Worm (Caenorhabditis elegans) whole organism, L2 larva: Measurements from ENCODE around the gene cyp-33C8.

ENCODE experiments used
- C34F6.9 ChIP-seq: fragments of 150-350 bp; optimal IDR thresholded peaks from 2 replicates; lab custom pipeline; 2014; ENCODE audit warnings: missing biosample characterization, missing genetic modification characterization
- F13H6.1 ChIP-seq: sonication (generic microtip); optimal IDR thresholded peaks from 2 replicates; lab custom pipeline; 2016; ENCODE audit warnings: missing genetic modification characterization, missing compliant biosample characterization
- R02D3.7 ChIP-seq: fragments of 150-350 bp; optimal IDR thresholded peaks from 2 replicates; lab custom pipeline; 2014; ENCODE audit warnings: missing biosample characterization, missing genetic modification characterization
- alr-1 ChIP-seq: fragments of 150-350 bp; optimal IDR thresholded peaks from 2 replicates; lab custom pipeline; 2014; ENCODE audit warnings: missing biosample characterization, missing genetic modification characterization
- aly-2 ChIP-seq: fragments of 150-350 bp; optimal IDR thresholded peaks from 2 replicates; lab custom pipeline; 2014; ENCODE audit warnings: missing biosample characterization, missing genetic modification characterization
- ama-1 ChIP-seq: fragments of 150-350 bp; optimal IDR thresholded peaks from 2 replicates; lab custom pipeline; 2018; ENCODE audit warnings: inconsistent platforms
- blmp-1 ChIP-seq: sonication (generic microtip); optimal IDR thresholded peaks from 2 replicates; lab custom pipeline; 2017; ENCODE audit warnings: missing genetic modification characterization, mild to moderate bottlenecking, missing compliant biosample characterization, antibody characterized with exemption, moderate library complexity; ENCODE audit not compliant: insufficient read depth
- ceh-16 ChIP-seq: fragments of 150-350 bp; optimal IDR thresholded peaks from 2 replicates; lab custom pipeline; 2014; ENCODE audit warnings: missing biosample characterization, missing genetic modification characterization
- ceh-82 ChIP-seq: fragments of 150-350 bp; optimal IDR thresholded peaks from 2 replicates; lab custom pipeline; 2014; ENCODE audit warnings: missing biosample characterization, missing genetic modification characterization
- crh-2 ChIP-seq: sonication (generic microtip); optimal IDR thresholded peaks from 2 replicates; lab custom pipeline; 2017; ENCODE audit warnings: missing biosample characterization, missing genetic modification characterization
- dmd-4 ChIP-seq: sonication (generic microtip); optimal IDR thresholded peaks from 2 replicates; lab custom pipeline; 2017; ENCODE audit warnings: missing biosample characterization, missing genetic modification characterization
- elt-3 ChIP-seq: sonication (generic microtip); optimal IDR thresholded peaks from 2 replicates; lab custom pipeline; 2017; ENCODE audit warnings: missing biosample characterization, missing genetic modification characterization
- fos-1 ChIP-seq: fragments of 150-350 bp; optimal IDR thresholded peaks from 2 replicates; lab custom pipeline; 2014; ENCODE audit warnings: missing biosample characterization, missing genetic modification characterization
- gmeb-1 ChIP-seq: fragments of 150-350 bp; optimal IDR thresholded peaks from 2 replicates; lab custom pipeline; 2014; ENCODE audit warnings: missing biosample characterization, missing genetic modification characterization
- lin-13 ChIP-seq: fragments of 150-350 bp; optimal IDR thresholded peaks from 2 replicates; lab custom pipeline; 2014; ENCODE audit warnings: missing biosample characterization, missing genetic modification reagents, missing genetic modification characterization
- lin-39 ChIP-seq: fragments of 150-350 bp; optimal IDR thresholded peaks from 2 replicates; lab custom pipeline; 2014; ENCODE audit warnings: missing biosample characterization, missing genetic modification reagents, missing genetic modification characterization
- lsy-2 ChIP-seq, 2 experiments: fragments of 150-350 bp in 1 of 2; sonication (generic microtip) in 1 of 2; optimal IDR thresholded peaks; 2 replicates each; lab custom pipeline; 2014 to 2017; ENCODE audit warnings: missing biosample characterization in 2 of 2, missing genetic modification characterization in 2 of 2
- mdl-1 ChIP-seq, 2 experiments: fragments of 150-350 bp in 1 of 2; sonication (generic microtip) in 1 of 2; optimal IDR thresholded peaks; 2 replicates each; lab custom pipeline; 2017; ENCODE audit warnings: missing biosample characterization in 2 of 2, missing genetic modification characterization in 2 of 2
- nhr-11 ChIP-seq: fragments of 150-350 bp; optimal IDR thresholded peaks from 2 replicates; lab custom pipeline; 2014; ENCODE audit warnings: missing biosample characterization, missing genetic modification characterization
- nhr-12 ChIP-seq: fragments of 150-350 bp; optimal IDR thresholded peaks from 2 replicates; lab custom pipeline; 2014; ENCODE audit warnings: missing biosample characterization, missing genetic modification characterization
- nhr-129 ChIP-seq: fragments of 150-350 bp; optimal IDR thresholded peaks from 2 replicates; lab custom pipeline; 2014; ENCODE audit warnings: missing biosample characterization, missing genetic modification characterization
- nhr-237 ChIP-seq: fragments of 150-350 bp; optimal IDR thresholded peaks from 2 replicates; lab custom pipeline; 2014; ENCODE audit warnings: missing biosample characterization, missing genetic modification characterization
- nhr-6 ChIP-seq: fragments of 150-350 bp; optimal IDR thresholded peaks from 2 replicates; lab custom pipeline; 2014; ENCODE audit warnings: missing biosample characterization, missing genetic modification characterization
- nhr-77 ChIP-seq: fragments of 150-350 bp; optimal IDR thresholded peaks from 2 replicates; lab custom pipeline; 2014; ENCODE audit warnings: missing biosample characterization, missing genetic modification characterization
- sem-4 ChIP-seq: fragments of 150-350 bp; optimal IDR thresholded peaks from 2 replicates; lab custom pipeline; 2014; ENCODE audit warnings: missing biosample characterization, missing genetic modification reagents, missing genetic modification characterization
- sma-3 ChIP-seq: sonication (generic microtip); optimal IDR thresholded peaks from 2 replicates; lab custom pipeline; 2016; ENCODE audit warnings: missing genetic modification reagents, missing genetic modification characterization, missing compliant biosample characterization
- sma-9 ChIP-seq, 2 experiments: fragments of 150-350 bp in 1 of 2; sonication (generic microtip) in 1 of 2; optimal IDR thresholded peaks; 2 replicates each; lab custom pipeline; 2014 to 2016; ENCODE audit warnings: missing genetic modification characterization in 2 of 2, mild to moderate bottlenecking in 1 of 2, missing biosample characterization in 1 of 2, missing compliant biosample characterization in 1 of 2, missing genetic modification reagents in 1 of 2, moderate library complexity in 1 of 2
- snpc-4 ChIP-seq: fragments of 150-350 bp; optimal IDR thresholded peaks from 2 replicates; lab custom pipeline; 2014; ENCODE audit warnings: missing biosample characterization, missing genetic modification characterization
- unc-39 ChIP-seq: fragments of 150-350 bp; optimal IDR thresholded peaks from 2 replicates; lab custom pipeline; 2014; ENCODE audit warnings: missing biosample characterization, missing genetic modification characterization
- unc-55 ChIP-seq: fragments of 150-350 bp; sonication (generic microtip); optimal IDR thresholded peaks from 3 replicates; lab custom pipeline; 2014; ENCODE audit warnings: missing biosample characterization, missing genetic modification reagents, missing genetic modification characterization

cyp-33C8 gene

DNA sequence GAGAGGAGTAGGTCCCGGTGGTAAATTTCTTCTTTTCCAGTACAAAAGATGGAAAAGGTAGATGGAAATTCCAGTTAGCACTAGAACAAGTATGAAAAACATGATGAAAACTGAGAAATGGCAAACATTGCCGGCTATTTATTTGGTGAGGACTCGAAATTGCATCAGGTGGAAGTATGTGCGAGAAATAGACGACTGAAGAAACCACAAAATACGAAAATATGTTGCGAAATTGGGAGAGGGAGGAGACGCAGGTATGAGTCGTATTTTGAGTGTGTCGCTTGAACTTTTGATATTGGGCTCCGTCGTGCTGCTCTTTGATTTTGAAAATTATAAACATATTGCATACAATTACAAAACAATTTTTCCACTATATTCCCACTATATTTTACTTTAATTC, at the start of gene cyp-33C8:
Gene cyp-33C8 (minus strand): TSS at position 200 of the 400 bp plus-strand sequence.
- no peak for TF ChIP-seq unc-39 (tag; lab: Kevin White, UChicago)
- TF ChIP-seq nhr-237 (tag; lab: Kevin White, UChicago): no peak
- TF ChIP-seq alr-1 (tag; lab: Kevin White, UChicago): no peak
- peak; percentile 52 for TF ChIP-seq unc-55 (GFP tag; lab: Kevin White, UChicago)
- TF ChIP-seq lin-39 (tag; lab: Kevin White, UChicago): no peak
- TF ChIP-seq fos-1 (tag; lab: Kevin White, UChicago): peak; percentile 51
- TF ChIP-seq C34F6.9: peak; percentile 49
- peak; percentile 71 for TF ChIP-seq sma-9 (GFP tag; optimal IDR thresholded peaks at IDR 0.05; lab: Kevin White, UChicago)
- no peak for TF ChIP-seq sma-9 (tag; optimal IDR thresholded peaks at IDR 0.05; lab: Kevin White, UChicago)
- TF ChIP-seq nhr-129: peak; percentile 95
- TF ChIP-seq nhr-77 (tag; lab: Kevin White, UChicago): no peak

DNA sequence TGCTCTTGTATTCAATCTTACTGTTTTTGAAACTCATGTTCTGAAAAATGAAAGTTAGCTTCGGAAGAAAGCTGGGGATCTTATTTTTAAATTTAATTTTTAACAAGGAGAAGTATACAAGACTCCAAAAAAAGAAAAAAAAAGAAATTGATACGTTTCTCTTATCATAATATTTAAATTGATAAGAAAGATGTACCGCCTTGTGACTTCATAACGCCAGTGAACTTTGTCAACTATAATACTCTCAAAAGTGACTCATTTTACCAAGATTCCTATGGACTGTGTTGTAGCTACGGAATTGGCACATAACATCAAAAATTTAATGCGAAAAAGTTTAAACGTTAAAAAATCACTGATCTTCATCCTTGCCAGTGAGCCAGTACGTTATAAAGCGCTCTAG, 48.4 kb upstream of the cyp-33C8 start:
- no peak for TF ChIP-seq mdl-1 (tag; optimal IDR thresholded peaks at IDR 0.05; lab: Kevin White, UChicago)
- TF ChIP-seq fos-1 (tag; lab: Kevin White, UChicago): peak; percentile 86

DNA sequence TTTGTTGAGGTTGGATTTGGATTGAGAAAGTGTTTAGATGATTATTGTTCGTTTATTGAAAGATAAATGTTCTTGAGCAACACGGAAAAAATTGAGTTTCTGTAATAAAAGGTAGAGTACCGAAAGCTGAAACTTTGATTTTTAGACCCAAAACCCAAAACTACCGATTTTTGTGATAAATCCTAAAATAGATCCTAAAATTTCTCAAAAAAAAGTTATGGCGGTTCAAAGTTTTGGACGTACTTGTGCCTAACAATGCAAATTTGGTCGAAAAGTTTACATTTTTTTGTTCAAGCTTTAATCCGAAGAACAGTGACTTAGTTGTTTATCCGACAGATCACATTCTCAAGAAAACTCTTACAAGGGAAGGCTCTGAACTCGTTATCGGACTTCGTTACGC, 43.9 kb upstream of the cyp-33C8 start, which contains the start of gene nhr-185:
Gene nhr-185 (minus strand): TSS at position 101 of the 400 bp plus-strand sequence.
- TF ChIP-seq sem-4 (tag; lab: Kevin White, UChicago): no peak
- no peak for TF ChIP-seq nhr-11 (tag; lab: Kevin White, UChicago)
- no peak for TF ChIP-seq nhr-237 (tag; lab: Kevin White, UChicago)
- no peak for TF ChIP-seq mdl-1 (tag; optimal IDR thresholded peaks at IDR 0.05; lab: Kevin White, UChicago)
- TF ChIP-seq C34F6.9: no peak
- no peak for TF ChIP-seq F13H6.1 (tag; lab: Kevin White, UChicago)
- TF ChIP-seq gmeb-1: no peak
- no peak for TF ChIP-seq snpc-4 (tag; lab: Kevin White, UChicago)
- no peak for TF ChIP-seq ceh-82 (tag; lab: Kevin White, UChicago)
- TF ChIP-seq unc-39 (tag; lab: Kevin White, UChicago): no peak
- TF ChIP-seq nhr-6 (tag; lab: Kevin White, UChicago): no peak
- no peak for TF ChIP-seq lsy-2 (tag; optimal IDR thresholded peaks at IDR 0.05; lab: Kevin White, UChicago)
- no peak for TF ChIP-seq alr-1 (tag; lab: Kevin White, UChicago)

ce11 chrV:3843926-3844325, 40.6 kb upstream of the cyp-33C8 start, which contains the start of gene ugt-32:
ugt-32 (minus strand) TSS chrV:3844007.
- TF ChIP-seq elt-3 (tag; lab: Kevin White, UChicago) (no peak), fos-1 (tag; lab: Kevin White, UChicago) (peak; percentile 38), sma-9 (GFP tag; optimal IDR thresholded peaks at IDR 0.05; lab: Kevin White, UChicago) (peak; percentile 27), sma-9 (tag; optimal IDR thresholded peaks at IDR 0.05; lab: Kevin White, UChicago) (no peak)

DNA sequence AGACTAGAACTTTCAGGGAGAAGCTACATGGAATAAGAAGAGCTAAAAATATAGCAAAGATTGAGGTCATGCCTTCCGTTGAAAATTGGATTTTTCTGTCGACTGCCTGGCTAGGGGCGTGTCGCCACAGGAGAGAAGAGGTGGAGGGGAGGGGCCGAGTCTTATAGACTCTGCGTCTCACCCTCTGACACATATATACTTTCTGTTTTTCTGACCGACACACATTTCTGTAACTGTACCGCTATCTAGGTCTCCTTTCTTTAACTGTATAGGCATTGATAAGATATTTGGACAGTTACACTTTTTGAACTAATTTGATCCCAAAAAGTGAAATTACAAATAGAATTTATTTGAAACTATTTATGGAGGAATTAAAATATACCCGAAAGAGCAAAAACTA, 38.1 kb upstream of the cyp-33C8 start:
- TF ChIP-seq ceh-16 (tag; lab: Kevin White, UChicago): no peak
- TF ChIP-seq fos-1 (tag; lab: Kevin White, UChicago): peak; percentile 53
- TF ChIP-seq, all 48 proteins: peak for 1

ce11 chrV:3832661-3833060, 29.3 kb upstream of the cyp-33C8 start:
- TF ChIP-seq nhr-11 (tag; lab: Kevin White, UChicago) (no peak), ceh-82 (tag; lab: Kevin White, UChicago) (no peak), nhr-12 (no peak), alr-1 (tag; lab: Kevin White, UChicago) (no peak), ama-1 (lab: Kevin White, UChicago) (no peak), snpc-4 (tag; lab: Kevin White, UChicago) (no peak)

ce11 chrV:3832103-3832502, 28.8 kb upstream of the cyp-33C8 start:
- TF ChIP-seq nhr-6 (tag; lab: Kevin White, UChicago): no peak
- no peak for TF ChIP-seq aly-2 (tag; lab: Kevin White, UChicago)
- TF ChIP-seq blmp-1 (tag; lab: Kevin White, UChicago): no peak
- no peak for TF ChIP-seq unc-39 (tag; lab: Kevin White, UChicago)

DNA sequence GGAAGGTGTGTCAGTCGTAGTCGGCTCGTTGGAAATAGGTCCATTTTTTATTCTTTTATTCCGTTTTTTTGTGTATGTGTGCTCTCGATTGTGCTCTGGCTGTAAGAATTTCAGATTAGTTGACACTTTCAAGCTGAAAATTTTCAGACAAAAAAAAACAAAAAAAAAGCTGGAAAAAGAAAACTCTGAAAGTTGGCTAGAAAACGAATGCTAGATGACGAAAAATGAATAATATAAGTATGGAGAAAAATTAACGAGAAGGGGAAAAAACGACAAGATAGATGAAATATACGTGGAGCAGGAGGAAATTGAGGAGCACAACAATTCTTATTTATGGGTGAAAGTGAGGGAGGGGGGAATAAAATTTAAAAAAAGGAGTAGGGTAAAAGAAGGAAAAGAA, 28.3 kb upstream of the cyp-33C8 start, which contains the start of gene H10D18.5:
Gene H10D18.5 (minus strand): TSS at position 101 of the 400 bp plus-strand sequence.
- no peak for TF ChIP-seq blmp-1 (tag; lab: Kevin White, UChicago)
- TF ChIP-seq C34F6.9: no peak
- TF ChIP-seq R02D3.7 (tag; lab: Kevin White, UChicago): no peak
- no peak for TF ChIP-seq sma-3 (GFP tag; lab: Kevin White, UChicago)
- TF ChIP-seq crh-2 (tag; lab: Kevin White, UChicago): no peak
- no peak for TF ChIP-seq nhr-11 (tag; lab: Kevin White, UChicago)
- TF ChIP-seq dmd-4 (tag; lab: Kevin White, UChicago): no peak
- no peak for TF ChIP-seq gmeb-1
- no peak for TF ChIP-seq lin-13 (GFP tag; lab: Kevin White, UChicago)
- TF ChIP-seq sma-9 (GFP tag; optimal IDR thresholded peaks at IDR 0.05; lab: Kevin White, UChicago): no peak
- TF ChIP-seq sma-9 (tag; optimal IDR thresholded peaks at IDR 0.05; lab: Kevin White, UChicago): no peak
- TF ChIP-seq unc-55 (GFP tag; lab: Kevin White, UChicago): no peak
